Fruit fly (Drosophila melanogaster): Measurements from ENCODE around the gene alpha-Est5.

alpha-Est5 gene

dm6 chr3R:7522266-7522955 lies 13.8 kb downstream of the alpha-Est5 start:
- no peak for TF ChIP-seq ttk (optimal IDR thresholded peaks at IDR 0.05)
- no peak for TF ChIP-seq h (optimal IDR thresholded peaks at IDR 0.05)
- TF ChIP-seq psq (optimal IDR thresholded peaks at IDR 0.05): no peak
- no peak for TF ChIP-seq insv (optimal IDR thresholded peaks at IDR 0.05)
- TF ChIP-seq Sin3A (optimal IDR thresholded peaks at IDR 0.05): no peak
- TF ChIP-seq Myc (optimal IDR thresholded peaks at IDR 0.05): no peak

DNA sequence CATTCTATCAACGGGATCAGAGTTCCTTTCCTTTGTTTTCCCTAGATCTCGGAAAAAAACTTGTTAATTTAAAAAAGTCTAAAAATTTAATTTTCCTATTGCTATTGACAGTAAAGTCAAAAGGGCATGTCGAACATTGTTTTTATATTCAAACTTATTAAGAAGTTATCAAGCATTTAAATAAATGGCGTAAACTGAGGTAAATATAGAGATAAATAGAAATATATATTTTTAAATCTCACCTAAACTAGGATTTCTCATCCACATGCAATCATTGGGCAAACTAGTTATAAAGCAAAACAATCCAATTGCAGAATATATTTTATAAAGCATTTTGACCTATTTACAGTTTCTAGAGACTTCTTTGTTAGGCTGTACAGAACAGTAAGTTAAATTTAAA lies 16.8 kb downstream of the alpha-Est5 start, which contains the start of gene Ubc84D:
Ubc84D (minus strand) TSS at position 101 of the 400 bp plus-strand sequence.
- TF ChIP-seq psq (optimal IDR thresholded peaks at IDR 0.05): no peak
- no peak for TF ChIP-seq Sin3A (optimal IDR thresholded peaks at IDR 0.05)
- TF ChIP-seq h (optimal IDR thresholded peaks at IDR 0.05): no peak
- TF ChIP-seq insv (optimal IDR thresholded peaks at IDR 0.05): no peak
- no peak for TF ChIP-seq ttk (optimal IDR thresholded peaks at IDR 0.05)
- no peak for TF ChIP-seq Myc (optimal IDR thresholded peaks at IDR 0.05)

DNA sequence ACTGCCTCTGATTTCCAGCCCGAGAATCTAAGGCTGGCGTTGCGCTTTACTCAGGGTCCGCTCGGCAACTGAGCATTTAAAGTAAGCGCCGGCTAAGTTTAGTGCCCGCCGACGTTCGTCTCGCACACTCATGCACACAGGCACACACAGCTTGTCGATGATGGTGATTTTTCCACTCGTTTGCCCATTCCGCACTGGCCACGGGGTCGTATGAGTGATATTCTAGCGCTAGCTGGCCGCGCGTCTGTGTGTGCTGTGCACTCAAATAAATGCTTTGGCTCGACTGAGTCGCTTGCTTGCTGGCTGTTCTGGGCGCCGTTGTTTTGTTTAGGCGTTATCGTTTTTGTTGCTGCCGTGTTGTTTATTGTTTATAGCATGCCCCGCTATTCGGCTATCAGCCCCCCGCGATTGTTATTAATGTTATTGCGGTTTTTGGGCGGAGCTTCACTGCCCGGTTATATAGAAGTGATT lies 20.6 kb downstream of the alpha-Est5 start, which contains the start of gene alpha-Est8:
alpha-Est8 (minus strand) TSS at position 72 of the 471 bp plus-strand sequence.
- TF ChIP-seq insv (optimal IDR thresholded peaks at IDR 0.05) (no peak), Sin3A (optimal IDR thresholded peaks at IDR 0.05) (no peak), Myc (optimal IDR thresholded peaks at IDR 0.05) (no peak), ttk (optimal IDR thresholded peaks at IDR 0.05) (no peak), h (optimal IDR thresholded peaks at IDR 0.05) (no peak)

DNA sequence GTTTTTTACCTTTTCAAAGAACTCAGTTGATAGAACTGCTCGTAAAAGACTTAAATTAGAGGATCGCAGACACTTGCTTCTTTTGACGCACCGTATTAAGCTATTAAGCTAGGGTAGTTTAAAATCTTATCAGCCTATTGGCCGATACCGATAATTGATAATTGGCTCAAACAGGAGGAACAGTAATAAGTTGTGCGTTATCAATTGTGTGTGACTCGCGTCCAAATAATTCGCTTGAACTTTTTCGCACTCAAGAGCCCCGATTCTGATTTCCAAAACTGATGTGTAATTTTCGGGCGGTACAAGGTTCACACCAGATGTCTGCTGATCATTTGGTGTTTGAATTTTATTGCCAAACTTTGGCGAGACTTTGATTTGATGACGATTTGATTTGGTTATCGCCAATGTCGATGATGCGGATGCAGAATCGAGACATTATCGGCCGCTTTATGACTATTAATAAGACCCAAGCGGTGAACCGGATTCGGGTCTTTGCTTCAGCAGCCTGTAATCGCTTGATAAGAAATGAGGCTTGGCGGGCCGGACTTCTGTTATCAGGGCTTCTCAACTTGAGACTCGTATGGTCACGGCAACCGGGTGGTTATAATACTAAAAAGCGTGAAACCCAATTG lies 21.8 kb downstream of the alpha-Est5 start:
- TF ChIP-seq h (optimal IDR thresholded peaks at IDR 0.05) (no peak), psq (optimal IDR thresholded peaks at IDR 0.05) (no peak), ttk (optimal IDR thresholded peaks at IDR 0.05) (no peak), Myc (optimal IDR thresholded peaks at IDR 0.05) (no peak), insv (optimal IDR thresholded peaks at IDR 0.05) (no peak), Sin3A (optimal IDR thresholded peaks at IDR 0.05) (no peak)

dm6 chr3R:7508198-7508837 lies 27.9 kb downstream of the alpha-Est5 start:
- TF ChIP-seq Sin3A (optimal IDR thresholded peaks at IDR 0.05) (no peak), psq (optimal IDR thresholded peaks at IDR 0.05) (no peak), ttk (optimal IDR thresholded peaks at IDR 0.05) (no peak), h (optimal IDR thresholded peaks at IDR 0.05) (no peak), Myc (optimal IDR thresholded peaks at IDR 0.05) (no peak), insv (optimal IDR thresholded peaks at IDR 0.05) (no peak)

DNA sequence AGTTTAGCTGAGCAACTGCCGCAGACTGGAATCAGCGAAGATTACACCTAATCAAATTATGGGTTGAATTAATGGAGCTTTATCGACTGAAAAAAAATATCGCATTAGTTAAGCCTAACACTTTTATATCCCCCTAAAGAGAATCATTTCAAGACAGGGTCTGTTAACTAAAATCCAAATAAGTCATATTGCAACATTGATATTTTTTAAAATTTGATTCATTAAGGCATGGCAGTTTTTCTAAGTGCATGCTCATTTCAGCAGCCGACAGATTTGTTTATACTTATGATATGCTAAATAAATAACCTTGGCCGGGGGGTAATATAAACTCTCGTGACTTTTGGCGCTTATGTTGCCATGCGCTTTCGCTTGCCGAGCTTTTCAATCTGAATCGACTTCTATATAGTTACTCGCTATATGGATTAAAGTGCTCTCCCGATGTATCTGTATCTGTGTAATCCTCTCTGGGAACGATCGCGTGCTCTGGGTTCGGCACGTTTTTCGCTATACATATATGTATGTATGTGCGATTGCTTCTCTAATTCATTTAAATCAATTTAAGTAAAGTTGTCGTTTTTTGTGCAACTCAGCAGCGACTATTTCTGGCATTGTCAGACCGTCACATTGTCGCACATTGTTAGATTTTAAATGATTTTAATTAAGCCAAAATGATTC lies 29.7 kb downstream of the alpha-Est5 start:
- TF ChIP-seq ttk (optimal IDR thresholded peaks at IDR 0.05): no peak
- TF ChIP-seq insv (optimal IDR thresholded peaks at IDR 0.05): no peak
- no peak for TF ChIP-seq h (optimal IDR thresholded peaks at IDR 0.05)

DNA sequence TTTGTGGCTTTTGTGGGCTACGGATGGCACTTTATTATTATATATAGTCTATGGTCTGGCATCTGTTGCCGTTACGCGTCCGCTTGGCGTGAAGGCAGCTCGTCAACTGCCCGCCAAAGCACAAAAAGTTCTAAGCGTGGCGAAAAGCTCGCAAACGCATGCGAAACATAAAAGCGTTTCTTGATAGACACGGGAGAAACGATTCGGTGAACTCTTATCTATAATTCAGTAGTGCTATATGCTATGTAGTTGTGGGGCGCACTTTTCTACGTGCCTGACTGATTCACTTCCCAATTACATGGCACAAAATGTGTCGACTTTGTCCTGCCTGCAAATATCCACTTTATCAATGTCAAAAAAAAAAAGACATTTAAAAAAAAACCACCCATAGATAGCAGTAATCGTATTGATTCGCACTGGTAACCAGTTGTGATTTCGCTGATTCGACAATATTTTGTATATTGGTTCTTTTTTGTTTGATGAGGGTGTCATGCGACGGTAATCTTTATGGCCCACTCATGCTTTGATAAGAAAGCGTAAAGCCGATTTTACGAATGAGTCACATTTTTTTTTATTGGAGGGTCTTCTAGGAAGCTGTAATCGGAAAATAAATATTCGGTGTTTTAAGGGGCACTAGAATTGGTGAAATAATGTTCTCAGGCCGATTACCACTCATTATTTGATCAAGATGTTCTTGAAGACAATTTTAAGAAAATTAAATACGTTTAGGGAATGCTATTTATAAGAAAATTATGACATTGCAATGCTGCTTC lies 31.0 kb downstream of the alpha-Est5 start, which contains the start of gene alpha-Est9:
alpha-Est9 (minus strand) TSS at position 110 of the 773 bp plus-strand sequence.
- TF ChIP-seq Myc (optimal IDR thresholded peaks at IDR 0.05): no peak
- TF ChIP-seq h (optimal IDR thresholded peaks at IDR 0.05): no peak
- TF ChIP-seq Sin3A (optimal IDR thresholded peaks at IDR 0.05): no peak
- no peak for TF ChIP-seq ttk (optimal IDR thresholded peaks at IDR 0.05)
- TF ChIP-seq psq (optimal IDR thresholded peaks at IDR 0.05): no peak
- TF ChIP-seq insv (optimal IDR thresholded peaks at IDR 0.05): no peak

DNA sequence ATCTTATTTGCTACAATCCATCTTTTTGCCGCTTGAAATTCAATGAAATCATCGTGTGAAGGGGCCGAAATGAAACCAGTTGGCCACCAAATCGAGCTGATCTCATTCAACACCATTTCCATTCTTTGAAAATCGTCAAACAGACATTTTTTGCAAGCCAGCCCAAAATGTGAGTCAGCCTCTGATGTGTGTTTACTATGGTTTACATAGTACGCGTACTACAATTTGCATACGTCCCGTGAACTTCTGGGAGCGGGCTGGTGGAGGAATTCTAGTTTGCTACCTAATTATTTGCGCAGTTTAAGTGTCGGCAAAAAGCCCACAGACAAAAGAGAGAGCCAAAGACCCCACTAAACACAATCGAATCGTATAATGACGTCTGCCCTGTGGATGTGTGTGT lies 33.0 kb downstream of the alpha-Est5 start:
- TF ChIP-seq insv (optimal IDR thresholded peaks at IDR 0.05) (no peak), h (optimal IDR thresholded peaks at IDR 0.05) (no peak), ttk (optimal IDR thresholded peaks at IDR 0.05) (no peak), Myc (optimal IDR thresholded peaks at IDR 0.05) (no peak), psq (optimal IDR thresholded peaks at IDR 0.05) (no peak), Sin3A (optimal IDR thresholded peaks at IDR 0.05) (no peak)

dm6 chr3R:7502276-7502675 lies 33.9 kb downstream of the alpha-Est5 start, which contains the start of gene Mics1:
Gene Mics1 (minus strand): TSS chr3R:7502376.
- TF ChIP-seq Myc (optimal IDR thresholded peaks at IDR 0.05) (no peak), Sin3A (optimal IDR thresholded peaks at IDR 0.05) (no peak), h (optimal IDR thresholded peaks at IDR 0.05) (no peak), ttk (optimal IDR thresholded peaks at IDR 0.05) (no peak), insv (optimal IDR thresholded peaks at IDR 0.05) (no peak), psq (optimal IDR thresholded peaks at IDR 0.05) (no peak)

dm6 chr3R:7500513-7500912 lies 35.7 kb downstream of the alpha-Est5 start:
- TF ChIP-seq Sin3A (optimal IDR thresholded peaks at IDR 0.05) (no peak), Myc (optimal IDR thresholded peaks at IDR 0.05) (no peak), h (optimal IDR thresholded peaks at IDR 0.05) (no peak), psq (optimal IDR thresholded peaks at IDR 0.05) (no peak), insv (optimal IDR thresholded peaks at IDR 0.05) (no peak), ttk (optimal IDR thresholded peaks at IDR 0.05) (no peak)

DNA sequence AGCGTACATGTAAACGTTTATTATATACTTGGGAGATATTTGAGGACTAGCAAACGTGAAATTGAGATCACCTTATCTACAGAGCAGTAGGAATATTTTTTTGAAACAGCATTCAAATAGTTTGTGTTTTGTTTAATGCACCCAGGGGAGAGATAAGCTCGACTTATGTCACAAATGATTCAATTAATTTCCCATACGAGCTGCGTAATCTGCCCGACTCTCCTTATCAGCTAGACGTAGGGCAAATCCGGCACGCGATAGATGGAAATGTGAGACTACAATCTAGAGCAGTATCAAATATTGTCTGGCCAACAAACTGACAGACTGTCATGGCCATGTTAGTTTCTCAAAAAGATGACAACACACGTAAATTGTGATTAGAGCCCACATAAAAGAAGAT lies 36.7 kb downstream of the alpha-Est5 start:
- TF ChIP-seq psq (optimal IDR thresholded peaks at IDR 0.05): no peak
- no peak for TF ChIP-seq h (optimal IDR thresholded peaks at IDR 0.05)
- TF ChIP-seq ttk (optimal IDR thresholded peaks at IDR 0.05): no peak
